Fruit fly (Drosophila melanogaster) S2 (cell line): ENCODE results near the gene CG4194.

Experiments used
- CG8478 ChIP-seq: fragments of >200 bp; optimal IDR thresholded peaks from 2 replicates; lab custom pipeline; 2018
- CTCF ChIP-seq, 2 experiments: fragments of >200 bp; optimal IDR thresholded peaks; 2 replicates each; lab custom pipeline; 2018

dm6 chrX:2031308-2031707, 37.1 kb upstream of the CG4194 start:
- TF ChIP-seq CG8478 (no peak), CTCF (optimal IDR thresholded peaks at IDR 0.05; lab: Kevin White, UChicago) (no peak)
